Worm (Caenorhabditis elegans): ENCODE results near the gene W04D12.1.

Gene W04D12.1

DNA sequence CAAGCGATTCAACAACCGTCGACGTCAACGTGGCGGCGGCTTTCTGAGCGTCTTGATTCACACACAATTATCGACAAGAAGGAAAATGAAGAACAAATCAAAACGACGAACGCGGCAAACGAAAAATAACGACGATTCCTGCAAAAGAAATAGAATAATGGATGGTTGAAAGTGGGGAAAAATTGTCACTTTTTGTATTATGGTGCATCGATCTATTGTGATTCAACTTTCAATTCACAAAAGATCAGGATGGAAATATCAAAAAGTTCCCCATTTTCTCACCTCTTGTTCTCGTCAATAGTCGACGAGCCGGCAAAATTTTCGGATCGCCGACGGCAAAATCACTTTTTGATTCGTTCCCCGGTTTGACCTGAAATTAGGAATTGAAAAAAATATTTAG, 3.4 kb upstream of the W04D12.1 start, which contains the start of the genes R12B2.13 and mdt-15:
Gene R12B2.13 (minus strand): TSS at position 101 of the 400 bp plus-strand sequence.
Gene mdt-15 (minus strand): TSS at position 376 of the 400 bp plus-strand sequence.
- TF ChIP-seq mep-1 (tag; optimal IDR thresholded peaks at IDR 0.05) = no peak
- no peak for TF ChIP-seq lin-13 (tag; optimal IDR thresholded peaks at IDR 0.05)

DNA sequence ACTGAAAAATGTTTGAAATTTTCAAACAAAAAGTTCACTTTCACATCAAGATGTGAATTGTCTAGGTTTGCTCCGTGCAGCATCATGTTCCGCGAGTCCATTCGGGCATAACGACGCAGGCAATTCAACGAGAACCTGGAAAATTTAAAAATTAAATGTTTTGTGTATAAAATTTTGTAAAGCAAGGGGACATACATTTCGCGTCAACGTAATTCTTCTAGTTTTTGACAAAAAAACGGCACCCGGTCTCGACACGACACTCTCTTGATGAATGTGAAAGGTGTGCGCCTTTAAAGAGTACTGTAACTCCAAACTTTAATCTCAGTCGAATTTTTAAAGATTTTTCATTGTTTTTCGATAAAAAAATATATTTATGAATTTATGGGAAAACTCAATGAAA, 2.7 kb upstream of the W04D12.1 start, which contains the start of gene R12B2.6:
Gene R12B2.6 (minus strand): TSS at position 101 of the 400 bp plus-strand sequence.
- TF ChIP-seq elt-3 (tag; optimal IDR thresholded peaks at IDR 0.05) (no peak), ces-1 (GFP tag; optimal IDR thresholded peaks at IDR 0.05) (no peak), mls-2 (tag; optimal IDR thresholded peaks at IDR 0.05) (no peak), ham-2 (GFP tag; optimal IDR thresholded peaks at IDR 0.05) (no peak), mab-5 (tag; optimal IDR thresholded peaks at IDR 0.05) (no peak), ceh-43 (GFP tag; optimal IDR thresholded peaks at IDR 0.05) (no peak), mep-1 (tag; optimal IDR thresholded peaks at IDR 0.05) (no peak), snpc-4 (tag; optimal IDR thresholded peaks at IDR 0.05) (no peak), cnd-1 (tag; optimal IDR thresholded peaks at IDR 0.05) (no peak), lin-13 (tag; optimal IDR thresholded peaks at IDR 0.05) (no peak), zip-8 (tag; optimal IDR thresholded peaks at IDR 0.05) (no peak), lin-32 (GFP tag; optimal IDR thresholded peaks at IDR 0.05) (no peak), nhr-237 (tag; optimal IDR thresholded peaks at IDR 0.05) (no peak), nhr-12 (tag; optimal IDR thresholded peaks at IDR 0.05) (no peak), ceh-39 (tag; optimal IDR thresholded peaks at IDR 0.05) (no peak)

ce11 chrIII:5834663-5835062, 2.1 kb upstream of the W04D12.1 start:
- peak; percentile 54 for TF ChIP-seq ces-1 (GFP tag; optimal IDR thresholded peaks at IDR 0.05)
- TF ChIP-seq ztf-11 (tag; optimal IDR thresholded peaks at IDR 0.05) = no peak
- no peak for TF ChIP-seq mls-2 (tag; optimal IDR thresholded peaks at IDR 0.05)
- no peak for TF ChIP-seq ceh-39 (tag; optimal IDR thresholded peaks at IDR 0.05)
- no peak for TF ChIP-seq elt-1 (tag; optimal IDR thresholded peaks at IDR 0.05; ENCODE audit: borderline replicate concordance, insufficient read depth)

ce11 chrIII:5835163-5835871, 1.4 kb upstream of the W04D12.1 start:
- no peak for TF ChIP-seq mab-5 (tag; optimal IDR thresholded peaks at IDR 0.05)
- TF ChIP-seq hlh-1 (tag; optimal IDR thresholded peaks at IDR 0.05) = peak; percentile 88
- TF ChIP-seq unc-120 (tag; optimal IDR thresholded peaks at IDR 0.05; ENCODE audit: poor library complexity, severe bottlenecking) = peak; percentile 53
- TF ChIP-seq pha-4 (tag; optimal IDR thresholded peaks at IDR 0.05) = no peak
- TF ChIP-seq elt-3 (tag; optimal IDR thresholded peaks at IDR 0.05) = peak; percentile 10
- no peak for TF ChIP-seq ceh-43 (GFP tag; optimal IDR thresholded peaks at IDR 0.05)

- TF ChIP-seq elt-1 (tag; optimal IDR thresholded peaks at IDR 0.05; ENCODE audit: borderline replicate concordance, insufficient read depth) (peak; percentile 6), ceh-83 (GFP tag; optimal IDR thresholded peaks at IDR 0.05) (no peak)
Measured at ce11 chrIII:5836261-5836660, 465 bp upstream of the W04D12.1 start.

DNA sequence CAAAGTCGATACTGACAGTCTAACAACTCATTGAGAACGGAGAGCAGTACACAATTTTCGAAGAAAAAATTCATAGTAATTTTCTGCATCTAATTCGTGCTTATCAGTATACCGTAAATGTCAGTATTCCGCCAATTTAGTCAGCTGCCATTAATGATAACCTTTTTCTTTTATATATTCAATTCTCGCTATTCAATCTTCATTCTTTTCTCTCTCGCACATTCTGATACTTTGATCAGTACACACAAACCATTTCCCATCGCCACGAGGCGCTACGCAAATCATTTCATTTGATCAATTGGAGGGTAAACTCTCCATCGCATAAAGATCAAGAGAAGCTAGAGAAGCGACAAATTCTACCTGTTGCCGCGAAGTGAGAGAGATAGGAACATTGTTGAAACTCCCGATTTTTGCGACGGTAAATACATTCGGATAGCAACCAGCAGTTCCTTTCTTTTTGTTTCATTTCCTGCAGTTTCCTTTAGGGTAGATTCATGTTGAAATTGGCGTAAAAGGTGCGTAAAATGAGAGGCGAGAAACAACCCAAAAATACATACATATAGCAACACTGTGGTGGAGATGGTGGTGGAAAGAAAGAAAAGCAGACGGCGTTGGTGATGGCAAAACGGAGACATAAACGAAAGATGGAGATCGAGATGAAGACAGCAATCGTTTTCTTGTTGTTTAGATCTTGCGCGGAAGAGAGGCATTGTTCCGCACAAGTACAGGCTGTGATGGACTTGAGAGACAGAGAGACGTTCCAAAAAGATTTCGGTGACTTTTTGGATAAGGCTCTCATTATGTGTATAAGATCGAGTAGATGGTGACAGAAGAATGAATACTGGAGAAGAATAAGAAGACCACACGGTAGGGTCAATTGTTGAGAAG, 1.7 kb downstream of the W04D12.1 start:
- TF ChIP-seq mep-1 (tag; optimal IDR thresholded peaks at IDR 0.05) = peak; percentile 26
- no peak for TF ChIP-seq nhr-12 (tag; optimal IDR thresholded peaks at IDR 0.05)
- no peak for TF ChIP-seq lin-32 (GFP tag; optimal IDR thresholded peaks at IDR 0.05)
- TF ChIP-seq ham-2 (GFP tag; optimal IDR thresholded peaks at IDR 0.05) = peak; percentile 48
- TF ChIP-seq elt-1 (tag; optimal IDR thresholded peaks at IDR 0.05; ENCODE audit: borderline replicate concordance, insufficient read depth) = peak; percentile 95
- peak; percentile 15 for TF ChIP-seq elt-3 (tag; optimal IDR thresholded peaks at IDR 0.05)

- no peak for TF ChIP-seq drap-1 (GFP tag; optimal IDR thresholded peaks at IDR 0.05)
- peak; percentile 32 for TF ChIP-seq elt-3 (tag; optimal IDR thresholded peaks at IDR 0.05)
Measured at ce11 chrIII:5839147-5839546, 2.4 kb downstream of the W04D12.1 start.

Data from whole organism, mixed stage, embryonic.